Worm (Caenorhabditis elegans): ENCODE data around the gene sri-46.

Gene sri-46

DNA sequence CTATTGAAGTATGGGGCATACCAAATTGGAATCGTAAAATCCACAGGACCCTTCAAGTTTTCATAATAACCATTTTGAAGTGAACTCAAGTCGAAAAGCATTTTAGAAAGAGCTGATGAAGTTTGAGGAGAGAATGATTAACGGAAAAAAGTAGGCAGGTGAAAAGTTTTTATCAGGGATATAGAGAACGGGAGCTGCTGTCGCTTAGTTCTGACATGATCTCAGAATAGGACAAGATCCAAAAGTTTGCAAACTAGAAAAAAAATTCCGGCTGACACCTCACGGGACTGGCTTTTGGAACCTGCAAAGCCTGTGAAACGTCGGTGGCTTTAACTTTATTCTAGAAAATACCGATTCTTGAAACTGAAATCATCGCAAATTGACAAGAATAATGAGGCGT is at the start of gene sri-46:
TSS of gene sri-46 (minus strand) at position 101 of the 400 bp plus-strand sequence.
- TF ChIP-seq nhr-84 (tag; optimal IDR thresholded peaks at IDR 0.05), result no peak
- TF ChIP-seq snpc-4 (tag; optimal IDR thresholded peaks at IDR 0.05), result no peak
- no peak for TF ChIP-seq egl-27 (tag; optimal IDR thresholded peaks at IDR 0.05)
- no peak for TF ChIP-seq sptf-1 (tag; optimal IDR thresholded peaks at IDR 0.05)
- no peak for TF ChIP-seq mdl-1 (tag; optimal IDR thresholded peaks at IDR 0.05)
- TF ChIP-seq nhr-11 (tag; optimal IDR thresholded peaks at IDR 0.05), result no peak

- TF ChIP-seq C34B4.2 (tag; optimal IDR thresholded peaks at IDR 0.05) (no peak), unc-30 (tag; optimal IDR thresholded peaks at IDR 0.05) (no peak), isw-1 (GFP tag; IDR thresholded peaks at IDR 0.05) (no peak), fkh-8 (tag; optimal IDR thresholded peaks at IDR 0.05) (no peak), mab-9 (GFP tag; IDR thresholded peaks at IDR 0.05) (no peak), ceh-90 (tag; optimal IDR thresholded peaks at IDR 0.05) (no peak), efl-3 (GFP tag; optimal IDR thresholded peaks at IDR 0.05) (no peak), nhr-71 (tag; optimal IDR thresholded peaks at IDR 0.05) (no peak), hlh-4 (tag; optimal IDR thresholded peaks at IDR 0.05) (no peak), tbx-2 (tag; optimal IDR thresholded peaks at IDR 0.05) (no peak), unc-86 (tag; optimal IDR thresholded peaks at IDR 0.05) (no peak), mdl-1 (tag; optimal IDR thresholded peaks at IDR 0.05) (no peak), nhr-19 (GFP tag; conservative IDR thresholded peaks at IDR 0.05) (no peak), pax-3 (tag; optimal IDR thresholded peaks at IDR 0.05) (no peak), sptf-1 (tag; optimal IDR thresholded peaks at IDR 0.05) (no peak)
Measured at ce11 chrII:709081-709480, 38.2 kb upstream of the sri-46 start, which contains the start of gene T02H6.1. TSS of gene T02H6.1 (plus strand) at chrII:709381.

- TF ChIP-seq unc-30 (tag; optimal IDR thresholded peaks at IDR 0.05) (no peak), unc-62 (GFP tag; optimal IDR thresholded peaks at IDR 0.05) (no peak), ceh-8 (GFP tag; optimal IDR thresholded peaks at IDR 0.05) (no peak), zag-1 (tag; optimal IDR thresholded peaks at IDR 0.05) (no peak), Y116A8C.19 (tag; optimal IDR thresholded peaks at IDR 0.05; ENCODE audit: borderline replicate concordance) (no peak), fos-1 (tag; optimal IDR thresholded peaks at IDR 0.05) (no peak), snpc-4 (tag; optimal IDR thresholded peaks at IDR 0.05) (no peak), dsc-1 (tag; optimal IDR thresholded peaks at IDR 0.05) (no peak), elt-3 (tag; optimal IDR thresholded peaks at IDR 0.05) (no peak), nhr-20 (tag; optimal IDR thresholded peaks at IDR 0.05) (no peak), aly-2 (tag; optimal IDR thresholded peaks at IDR 0.05) (no peak), nhr-71 (tag; optimal IDR thresholded peaks at IDR 0.05) (no peak), alr-1 (tag; optimal IDR thresholded peaks at IDR 0.05; ENCODE audit: borderline replicate concordance) (no peak), mab-9 (GFP tag; IDR thresholded peaks at IDR 0.05) (no peak), tbx-2 (tag; optimal IDR thresholded peaks at IDR 0.05) (no peak), hlh-17 (GFP tag; optimal IDR thresholded peaks at IDR 0.05; ENCODE audit: borderline replicate concordance) (no peak), nhr-11 (tag; optimal IDR thresholded peaks at IDR 0.05) (no peak), dpl-1 (GFP tag; optimal IDR thresholded peaks at IDR 0.05) (peak in 1 of 3 experiments; percentile 6), lir-3 (tag; optimal IDR thresholded peaks at IDR 0.05; ENCODE audit: poor library complexity) (no peak), fkh-4 (tag; optimal IDR thresholded peaks at IDR 0.05; ENCODE audit: borderline replicate concordance) (no peak), nhr-85 (tag) (no peak), sup-37 (GFP tag; optimal IDR thresholded peaks at IDR 0.05) (no peak), sptf-1 (tag; optimal IDR thresholded peaks at IDR 0.05) (no peak), ceh-90 (tag; optimal IDR thresholded peaks at IDR 0.05) (no peak), unc-130 (tag; optimal IDR thresholded peaks at IDR 0.05) (no peak), blmp-1 (tag; optimal IDR thresholded peaks at IDR 0.05) (peak; percentile 23), nhr-47 (tag; optimal IDR thresholded peaks at IDR 0.05) (no peak), snu-23 (GFP tag; optimal IDR thresholded peaks at IDR 0.05) (peak; percentile 7), fkh-8 (tag; optimal IDR thresholded peaks at IDR 0.05) (no peak), nhr-12 (tag; optimal IDR thresholded peaks at IDR 0.05) (no peak), irx-1 (tag; optimal IDR thresholded peaks at IDR 0.05) (no peak), xbp-1 (tag; optimal IDR thresholded peaks at IDR 0.05) (peak; percentile 10), lsy-2 (tag; optimal IDR thresholded peaks at IDR 0.05) (peak in 1 of 2 experiments; percentile 30), zip-4 (GFP tag; optimal IDR thresholded peaks at IDR 0.05) (no peak), jun-1 (tag; optimal IDR thresholded peaks at IDR 0.05) (no peak), unc-98 (GFP tag; IDR thresholded peaks at IDR 0.05) (no peak)
Measured at ce11 chrII:701371-702139, 30.6 kb upstream of the sri-46 start, which contains the start of gene thoc-1. TSS of gene thoc-1 (plus strand) at chrII:702107.
